Worm (Caenorhabditis elegans) whole organism, young adult: Measurements from ENCODE around the gene fbxo-11.2.

Experiments used
- B0035.1 ChIP-seq: sonication (generic microtip); optimal IDR thresholded peaks from 2 replicates; lab custom pipeline; 2016; ENCODE audit warnings: missing genetic modification characterization, mild to moderate bottlenecking, missing compliant biosample characterization, missing genotype, missing genetic modification reagents
- B0336.3 ChIP-seq: fragments of 200-800 bp; sonication (Bioruptor generic); IDR thresholded peaks from 2 replicates; pipeline ENCODE4 v1.3.6; 2022; ENCODE audit warnings: missing genetic modification characterization, missing compliant biosample characterization
- C17E4.6 ChIP-seq: fragments of 200-800 bp; sonication (Bioruptor generic); IDR thresholded peaks from 2 replicates; pipeline ENCODE4 v1.3.6; 2022; ENCODE audit warnings: missing genetic modification reagents, missing genetic modification characterization, missing compliant biosample characterization
- D2030.7 ChIP-seq: fragments of 200-800 bp; sonication (Bioruptor generic); IDR thresholded peaks from 2 replicates; pipeline ENCODE4 v1.3.6; 2022; ENCODE audit warnings: missing genetic modification reagents, missing genetic modification characterization, missing compliant biosample characterization
- F23B12.7 ChIP-seq: sonication (generic microtip); optimal IDR thresholded peaks from 2 replicates; lab custom pipeline; 2017; ENCODE audit warnings: missing genetic modification characterization, mild to moderate bottlenecking, missing compliant biosample characterization, antibody characterized with exemption, moderate library complexity; ENCODE audit not compliant: insufficient read depth
- F33H1.4 ChIP-seq: fragments of 200-800 bp; sonication (Bioruptor generic); IDR thresholded peaks from 2 replicates; pipeline ENCODE4 v1.3.6; 2022; ENCODE audit warnings: missing genetic modification reagents, missing genetic modification characterization, missing compliant biosample characterization
- Y53G8AR.9 ChIP-seq: fragments of 200-800 bp; sonication (Bioruptor generic); conservative IDR thresholded peaks from 2 replicates; pipeline ENCODE4 v1.3.6; 2022; ENCODE audit warnings: missing genetic modification reagents, missing genetic modification characterization, missing compliant biosample characterization
- Y56A3A.18 ChIP-seq: fragments of 200-800 bp; sonication (Bioruptor generic); IDR thresholded peaks from 2 replicates; pipeline ENCODE4 v1.3.6; 2022; ENCODE audit warnings: missing genetic modification reagents, missing genetic modification characterization, missing compliant biosample characterization
- Y95B8A.8 ChIP-seq: fragments of 200-800 bp; sonication (Bioruptor generic); IDR thresholded peaks from 2 replicates; pipeline ENCODE4 v1.3.6; 2022; ENCODE audit warnings: missing genetic modification reagents, missing genetic modification characterization, missing compliant biosample characterization
- ama-1 ChIP-seq, 3 experiments: fragments of 150-350 bp in 1 of 3; sonication (generic microtip) in 2 of 3; optimal IDR thresholded peaks; 2 replicates each; lab custom pipeline; 2014 to 2018; ENCODE audit warnings: missing biosample characterization in 2 of 3, missing genetic modification characterization in 2 of 3, missing genetic modification reagents in 2 of 3
- attf-3 ChIP-seq: fragments of 200-800 bp; sonication (Bioruptor generic); conservative IDR thresholded peaks from 2 replicates; pipeline ENCODE4 v1.3.6; 2022; ENCODE audit warnings: missing genetic modification reagents, missing genetic modification characterization, missing compliant biosample characterization
- bed-1 ChIP-seq: fragments of 200-800 bp; sonication (Bioruptor generic); IDR thresholded peaks from 2 replicates; pipeline ENCODE4 v1.3.6; 2022; ENCODE audit warnings: missing genetic modification reagents, missing genetic modification characterization, missing compliant biosample characterization
- cebp-1 ChIP-seq, 2 experiments: fragments of 200-800 bp in 1 of 2; sonication (Bioruptor generic) in 1 of 2; sonication (generic microtip) in 1 of 2; IDR thresholded peaks in 1 of 2; optimal IDR thresholded peaks in 1 of 2; 2 replicates each; pipeline versions ENCODE4 v1.3.6 to Lab custom; 2017 to 2022; ENCODE audit warnings: missing compliant biosample characterization in 2 of 2, missing genetic modification characterization in 2 of 2, mild to moderate bottlenecking in 1 of 2, missing genetic modification reagents in 1 of 2, moderate library complexity in 1 of 2
- ceh-100 ChIP-seq: fragments of 200-800 bp; sonication (Bioruptor generic); IDR thresholded peaks from 2 replicates; pipeline ENCODE4 v1.3.6; 2022; ENCODE audit warnings: missing genetic modification reagents, missing genetic modification characterization, missing compliant biosample characterization
- dox-1 ChIP-seq: fragments of 200-800 bp; sonication (Bioruptor generic); IDR thresholded peaks from 2 replicates; pipeline ENCODE4 v1.3.6; 2022; ENCODE audit warnings: missing genetic modification reagents, missing genetic modification characterization, missing compliant biosample characterization
- dpff-1 ChIP-seq: sonication (generic microtip); optimal IDR thresholded peaks from 2 replicates; lab custom pipeline; 2017; ENCODE audit warnings: mild to moderate bottlenecking, missing genetic modification characterization, missing compliant biosample characterization
- efl-1 ChIP-seq: fragments of 150-350 bp; optimal IDR thresholded peaks from 2 replicates; lab custom pipeline; 2014; ENCODE audit warnings: missing biosample characterization, missing genetic modification reagents, missing genetic modification characterization
- fkh-3 ChIP-seq: sonication (generic microtip); optimal IDR thresholded peaks from 2 replicates; lab custom pipeline; 2016; ENCODE audit warnings: mild to moderate bottlenecking, missing genetic modification characterization, missing compliant biosample characterization
- hmg-1.2 ChIP-seq: fragments of 200-800 bp; sonication (Bioruptor generic); IDR thresholded peaks from 2 replicates; pipeline ENCODE4 v1.3.6; 2022; ENCODE audit warnings: missing genetic modification reagents, missing genetic modification characterization, missing compliant biosample characterization
- lag-1 ChIP-seq: fragments of 200-800 bp; sonication (Bioruptor generic); IDR thresholded peaks from 2 replicates; pipeline ENCODE4 v1.3.6; 2022; ENCODE audit warnings: missing genetic modification reagents, missing genetic modification characterization, missing compliant biosample characterization
- let-526 ChIP-seq: fragments of 200-800 bp; sonication (Bioruptor generic); IDR thresholded peaks from 2 replicates; pipeline ENCODE4 v1.3.6; 2022; ENCODE audit warnings: missing genetic modification reagents, missing genetic modification characterization, missing compliant biosample characterization
- lin-26 ChIP-seq: fragments of 200-800 bp; sonication (Bioruptor generic); IDR thresholded peaks from 2 replicates; pipeline ENCODE4 v1.3.6; 2022; ENCODE audit warnings: missing genetic modification reagents, missing genetic modification characterization, missing compliant biosample characterization
- lin-35 ChIP-seq, 3 experiments: fragments of 150-350 bp in 2 of 3; sonication (generic microtip) in 1 of 3; optimal IDR thresholded peaks; 2 replicates each; lab custom pipeline; 2014 to 2018; ENCODE audit warnings: missing biosample characterization in 3 of 3, missing genetic modification characterization in 3 of 3, missing genetic modification reagents in 3 of 3
- lin-40 ChIP-seq: sonication (generic microtip); optimal IDR thresholded peaks from 2 replicates; lab custom pipeline; 2016; ENCODE audit warnings: missing genetic modification characterization, mild to moderate bottlenecking, missing compliant biosample characterization, missing genotype, missing genetic modification reagents
- lsl-1 ChIP-seq: fragments of 200-800 bp; sonication (Bioruptor generic); optimal IDR thresholded peaks from 2 replicates; lab custom pipeline; 2018; ENCODE audit warnings: mild to moderate bottlenecking, missing genetic modification characterization, moderate library complexity, missing compliant biosample characterization
- madf-6 ChIP-seq: fragments of 200-800 bp; sonication (Bioruptor generic); IDR thresholded peaks from 2 replicates; pipeline ENCODE4 v1.3.6; 2022; ENCODE audit warnings: missing genetic modification reagents, missing genetic modification characterization, missing compliant biosample characterization
- mcd-1 ChIP-seq: fragments of 200-800 bp; sonication (Bioruptor generic); IDR thresholded peaks from 2 replicates; pipeline ENCODE4 v1.3.6; 2022; ENCODE audit warnings: missing genetic modification reagents, missing genetic modification characterization, missing compliant biosample characterization
- nhr-80 ChIP-seq: sonication (generic microtip); optimal IDR thresholded peaks from 2 replicates; lab custom pipeline; 2016; ENCODE audit warnings: missing genetic modification characterization, missing compliant biosample characterization
- nhr-90 ChIP-seq: sonication (generic microtip); optimal IDR thresholded peaks from 2 replicates; lab custom pipeline; 2016; ENCODE audit warnings: missing genotype, mild to moderate bottlenecking, missing genetic modification characterization, missing compliant biosample characterization
- rpc-1 ChIP-seq, 2 experiments: fragments of 150-350 bp in 1 of 2; sonication (generic microtip) in 1 of 2; optimal IDR thresholded peaks; 2 replicates each; lab custom pipeline; 2014 to 2018; ENCODE audit warnings: missing biosample characterization in 1 of 2, missing genetic modification characterization in 1 of 2, missing genetic modification reagents in 1 of 2, missing genotype in 1 of 2
- sptf-2 ChIP-seq: fragments of 200-800 bp; sonication (Bioruptor generic); optimal IDR thresholded peaks from 2 replicates; lab custom pipeline; 2018; ENCODE audit warnings: mild to moderate bottlenecking, missing genetic modification characterization, missing compliant biosample characterization
- tbx-9 ChIP-seq: sonication (generic microtip); optimal IDR thresholded peaks from 2 replicates; lab custom pipeline; 2016; ENCODE audit warnings: borderline replicate concordance, missing genetic modification characterization, inconsistent platforms, missing compliant biosample characterization
- ztf-18 ChIP-seq: sonication (generic microtip); optimal IDR thresholded peaks from 2 replicates; lab custom pipeline; 2016; ENCODE audit warnings: missing genotype, mild to moderate bottlenecking, missing genetic modification characterization, missing compliant biosample characterization
- ztf-28 ChIP-seq: fragments of 200-800 bp; sonication (Bioruptor generic); IDR thresholded peaks from 2 replicates; pipeline ENCODE4 v1.3.6; 2022; ENCODE audit warnings: missing genetic modification reagents, missing genetic modification characterization, missing compliant biosample characterization

Gene fbxo-11.2

ce11 chrIII:1037173-1037572 is 15.9 kb downstream of the fbxo-11.2 start, which contains the start of the genes chin-1 and BE0003N10.1:
Gene chin-1, minus strand, starts transcription at chrIII:1037212.
Gene BE0003N10.1, plus strand, starts transcription at chrIII:1037492.
- TF ChIP-seq F23B12.7 (tag; lab: Kevin White, UChicago) (peak; percentile 7), attf-3 (no peak), tbx-9 (tag; lab: Kevin White, UChicago) (no peak), lag-1 (no peak), B0336.3 (GFP tag; lab: Robert Waterston, UW) (no peak), let-526 (GFP tag; lab: Robert Waterston, UW) (no peak), sptf-2 (GFP tag; lab: Kevin White, UChicago) (no peak), mcd-1 (peak; percentile 72), bed-1 (GFP tag; lab: Robert Waterston, UW) (no peak), lin-35 (GFP tag; optimal IDR thresholded peaks at IDR 0.05; lab: Kevin White, UChicago) (peak in 1 of 3 experiments; percentile 35), cebp-1 (GFP tag; IDR thresholded peaks at IDR 0.05; lab: Robert Waterston, UW) (no peak), cebp-1 (tag; optimal IDR thresholded peaks at IDR 0.05; lab: Kevin White, UChicago) (peak; percentile 31), ztf-18 (tag; lab: Kevin White, UChicago) (peak; percentile 92), dpff-1 (tag; lab: Kevin White, UChicago) (no peak), F33H1.4 (GFP tag; lab: Robert Waterston, UW) (peak; percentile 41)

- TF ChIP-seq Y56A3A.18 (GFP tag; lab: Robert Waterston, UW) (0 out of 2 replicates have a peak, but pooled peaks have one; percentile 27), lin-26 (GFP tag; lab: Robert Waterston, UW) (0 out of 2 replicates have a peak, but pooled peaks have one; percentile 30), madf-6 (GFP tag; lab: Robert Waterston, UW) (peak; percentile 45; the same call in 1 of the 2 replicates), ztf-28 (GFP tag; lab: Robert Waterston, UW) (peak; percentile 54; the same call in 1 of the 2 replicates), rpc-1 (optimal IDR thresholded peaks at IDR 0.05; lab: Kevin White, UChicago) (no peak), rpc-1 (tag; optimal IDR thresholded peaks at IDR 0.05; lab: Kevin White, UChicago) (no peak), Y53G8AR.9 (GFP tag; lab: Robert Waterston, UW) (0 out of 2 replicates have a peak, but pooled peaks have one; percentile 45), lsl-1 (GFP tag; lab: Kevin White, UChicago) (no peak)
These were observed 18.2 kb downstream of the fbxo-11.2 start for ce11 chrIII:1034853-1035252.

ce11 chrIII:1030965-1031364 is 22.1 kb downstream of the fbxo-11.2 start, which contains the start of the genes clc-26 and E_BE45912.2:
Gene clc-26, minus strand, starts transcription at chrIII:1031065.
Gene E_BE45912.2, minus strand, starts transcription at chrIII:1031103.
- no peak for TF ChIP-seq hmg-1.2 (GFP tag; lab: Robert Waterston, UW)
- no peak for TF ChIP-seq B0035.1
- no peak for TF ChIP-seq nhr-90 (tag; lab: Kevin White, UChicago)
- no peak for TF ChIP-seq F23B12.7 (tag; lab: Kevin White, UChicago)
- no peak for TF ChIP-seq efl-1 (GFP tag; lab: Kevin White, UChicago)
- TF ChIP-seq dox-1 (GFP tag; lab: Robert Waterston, UW): no peak
- TF ChIP-seq C17E4.6: no peak
- TF ChIP-seq D2030.7 (GFP tag; lab: Robert Waterston, UW): no peak
- no peak for TF ChIP-seq fkh-3 (tag; lab: Kevin White, UChicago)
- no peak for TF ChIP-seq lin-40 (tag; lab: Kevin White, UChicago)
- TF ChIP-seq ceh-100 (GFP tag; lab: Robert Waterston, UW): no peak

- TF ChIP-seq ama-1 (optimal IDR thresholded peaks at IDR 0.05; lab: Kevin White, UChicago) (no peak), ama-1 (GFP tag; optimal IDR thresholded peaks at IDR 0.05; lab: Kevin White, UChicago) (no peak), Y95B8A.8 (no peak), nhr-80 (tag; lab: Kevin White, UChicago) (peak; percentile 67), dox-1 (GFP tag; lab: Robert Waterston, UW) (0 out of 2 replicates have a peak, but pooled peaks have one; percentile 47)
These were observed 24.8 kb downstream of the fbxo-11.2 start for ce11 chrIII:1028233-1028632.
